Worm (Caenorhabditis elegans) whole organism, young adult: ENCODE results near the gene map-1.

Experiments used
- B0019.2 ChIP-seq: fragments of 200-800 bp; sonication (Bioruptor generic); conservative IDR thresholded peaks from 2 replicates; pipeline ENCODE4 v1.3.6; 2022; ENCODE audit warnings: missing genetic modification reagents, missing genetic modification characterization, missing compliant biosample characterization
- B0035.1 ChIP-seq: sonication (generic microtip); optimal IDR thresholded peaks from 2 replicates; lab custom pipeline; 2016; ENCODE audit warnings: missing genetic modification characterization, mild to moderate bottlenecking, missing compliant biosample characterization, missing genotype, missing genetic modification reagents
- B0336.3 ChIP-seq: fragments of 200-800 bp; sonication (Bioruptor generic); IDR thresholded peaks from 2 replicates; pipeline ENCODE4 v1.3.6; 2022; ENCODE audit warnings: missing genetic modification characterization, missing compliant biosample characterization
- C17E4.6 ChIP-seq: fragments of 200-800 bp; sonication (Bioruptor generic); IDR thresholded peaks from 2 replicates; pipeline ENCODE4 v1.3.6; 2022; ENCODE audit warnings: missing genetic modification reagents, missing genetic modification characterization, missing compliant biosample characterization
- F23B12.7 ChIP-seq: sonication (generic microtip); optimal IDR thresholded peaks from 2 replicates; lab custom pipeline; 2017; ENCODE audit warnings: missing genetic modification characterization, mild to moderate bottlenecking, missing compliant biosample characterization, antibody characterized with exemption, moderate library complexity; ENCODE audit not compliant: insufficient read depth
- F33H1.4 ChIP-seq: fragments of 200-800 bp; sonication (Bioruptor generic); IDR thresholded peaks from 2 replicates; pipeline ENCODE4 v1.3.6; 2022; ENCODE audit warnings: missing genetic modification reagents, missing genetic modification characterization, missing compliant biosample characterization
- F39B2.1 ChIP-seq: fragments of 200-800 bp; sonication (Bioruptor generic); IDR thresholded peaks from 2 replicates; pipeline ENCODE4 v1.3.6; 2022; ENCODE audit warnings: missing genetic modification reagents, missing genetic modification characterization, missing compliant biosample characterization
- F55B11.4 ChIP-seq: sonication (generic microtip); optimal IDR thresholded peaks from 2 replicates; lab custom pipeline; 2016; ENCODE audit warnings: missing compliant biosample characterization, missing genetic modification characterization, borderline replicate concordance; ENCODE audit not compliant: insufficient read depth
- F57C9.4 ChIP-seq: sonication (generic microtip); optimal IDR thresholded peaks from 2 replicates; lab custom pipeline; 2017; ENCODE audit warnings: mild to moderate bottlenecking, missing genetic modification characterization, missing compliant biosample characterization
- K12H6.12 ChIP-seq: fragments of 200-800 bp; sonication (Bioruptor generic); optimal IDR thresholded peaks from 2 replicates; lab custom pipeline; 2018; ENCODE audit warnings: mild to moderate bottlenecking, missing genetic modification characterization, missing compliant biosample characterization
- T07F8.4 ChIP-seq: sonication (generic microtip); optimal IDR thresholded peaks from 2 replicates; lab custom pipeline; 2016; ENCODE audit warnings: mild to moderate bottlenecking, missing genetic modification characterization, moderate library complexity, missing compliant biosample characterization
- T26A5.8 ChIP-seq: sonication (generic microtip); optimal IDR thresholded peaks from 2 replicates; lab custom pipeline; 2016; ENCODE audit warnings: missing genetic modification characterization, missing compliant biosample characterization
- Y67H2A.10 ChIP-seq: fragments of 200-800 bp; sonication (Bioruptor generic); conservative IDR thresholded peaks from 2 replicates; pipeline ENCODE4 v1.3.6; 2022; ENCODE audit warnings: missing genetic modification reagents, missing genetic modification characterization, missing compliant biosample characterization
- Y95B8A.8 ChIP-seq: fragments of 200-800 bp; sonication (Bioruptor generic); IDR thresholded peaks from 2 replicates; pipeline ENCODE4 v1.3.6; 2022; ENCODE audit warnings: missing genetic modification reagents, missing genetic modification characterization, missing compliant biosample characterization
- ZK185.1 ChIP-seq: sonication (generic microtip); optimal IDR thresholded peaks from 2 replicates; lab custom pipeline; 2016; ENCODE audit warnings: mild to moderate bottlenecking, missing genetic modification characterization, missing compliant biosample characterization; ENCODE audit not compliant: poor library complexity, severe bottlenecking
- ama-1 ChIP-seq, 3 experiments: fragments of 150-350 bp in 1 of 3; sonication (generic microtip) in 2 of 3; optimal IDR thresholded peaks; 2 replicates each; lab custom pipeline; 2014 to 2018; ENCODE audit warnings: missing biosample characterization in 2 of 3, missing genetic modification characterization in 2 of 3, missing genetic modification reagents in 2 of 3
- attf-5 ChIP-seq: fragments of 200-800 bp; sonication (Bioruptor generic); optimal IDR thresholded peaks from 2 replicates; lab custom pipeline; 2018; ENCODE audit warnings: mild to moderate bottlenecking, missing genetic modification characterization, missing compliant biosample characterization
- bed-1 ChIP-seq: fragments of 200-800 bp; sonication (Bioruptor generic); IDR thresholded peaks from 2 replicates; pipeline ENCODE4 v1.3.6; 2022; ENCODE audit warnings: missing genetic modification reagents, missing genetic modification characterization, missing compliant biosample characterization
- cebp-2 ChIP-seq: fragments of 200-800 bp; sonication (Bioruptor generic); IDR thresholded peaks from 2 replicates; pipeline ENCODE4 v1.3.6; 2022; ENCODE audit warnings: missing genetic modification characterization, missing compliant biosample characterization
- ceh-100 ChIP-seq: fragments of 200-800 bp; sonication (Bioruptor generic); IDR thresholded peaks from 2 replicates; pipeline ENCODE4 v1.3.6; 2022; ENCODE audit warnings: missing genetic modification reagents, missing genetic modification characterization, missing compliant biosample characterization
- ceh-27 ChIP-seq: fragments of 200-800 bp; sonication (Bioruptor generic); optimal IDR thresholded peaks from 2 replicates; lab custom pipeline; 2018; ENCODE audit warnings: mild to moderate bottlenecking, missing genetic modification characterization, moderate library complexity, missing compliant biosample characterization
- ceh-58 ChIP-seq: fragments of 200-800 bp; sonication (Bioruptor generic); IDR thresholded peaks from 2 replicates; pipeline ENCODE4 v1.3.6; 2022; ENCODE audit warnings: missing genetic modification characterization, missing compliant biosample characterization
- chd-7 ChIP-seq: sonication (generic microtip); optimal IDR thresholded peaks from 2 replicates; lab custom pipeline; 2016; ENCODE audit warnings: mild to moderate bottlenecking, missing genetic modification characterization, moderate library complexity, missing compliant biosample characterization
- die-1 ChIP-seq: sonication (generic microtip); optimal IDR thresholded peaks from 2 replicates; lab custom pipeline; 2016; ENCODE audit warnings: missing genotype, mild to moderate bottlenecking, missing genetic modification characterization, missing compliant biosample characterization
- dox-1 ChIP-seq: fragments of 200-800 bp; sonication (Bioruptor generic); IDR thresholded peaks from 2 replicates; pipeline ENCODE4 v1.3.6; 2022; ENCODE audit warnings: missing genetic modification reagents, missing genetic modification characterization, missing compliant biosample characterization
- ets-4 ChIP-seq: fragments of 200-800 bp; sonication (Bioruptor generic); optimal IDR thresholded peaks from 2 replicates; lab custom pipeline; 2018; ENCODE audit warnings: mild to moderate bottlenecking, missing genetic modification characterization, missing compliant biosample characterization
- fkh-3 ChIP-seq: sonication (generic microtip); optimal IDR thresholded peaks from 2 replicates; lab custom pipeline; 2016; ENCODE audit warnings: mild to moderate bottlenecking, missing genetic modification characterization, missing compliant biosample characterization
- him-1 ChIP-seq: sonication (generic microtip); optimal IDR thresholded peaks from 2 replicates; lab custom pipeline; 2016; ENCODE audit warnings: missing genotype, missing genetic modification reagents, missing genetic modification characterization, missing compliant biosample characterization
- hlh-12 ChIP-seq: sonication (generic microtip); optimal IDR thresholded peaks from 2 replicates; lab custom pipeline; 2016; ENCODE audit warnings: missing genetic modification characterization, missing compliant biosample characterization
- lag-1 ChIP-seq: fragments of 200-800 bp; sonication (Bioruptor generic); IDR thresholded peaks from 2 replicates; pipeline ENCODE4 v1.3.6; 2022; ENCODE audit warnings: missing genetic modification reagents, missing genetic modification characterization, missing compliant biosample characterization
- let-607 ChIP-seq, 2 experiments: fragments of 200-800 bp in 1 of 2; sonication (Bioruptor generic) in 1 of 2; sonication (generic microtip) in 1 of 2; optimal IDR thresholded peaks; 2 replicates each; lab custom pipeline; 2016 to 2018; ENCODE audit warnings: mild to moderate bottlenecking in 2 of 2, missing compliant biosample characterization in 2 of 2, missing genetic modification characterization in 2 of 2, moderate library complexity in 2 of 2, missing genotype in 1 of 2
- lin-54 ChIP-seq: fragments of 200-800 bp; sonication (Bioruptor generic); optimal IDR thresholded peaks from 2 replicates; lab custom pipeline; 2018; ENCODE audit warnings: mild to moderate bottlenecking, missing genetic modification characterization, missing compliant biosample characterization
- madf-6 ChIP-seq: fragments of 200-800 bp; sonication (Bioruptor generic); IDR thresholded peaks from 2 replicates; pipeline ENCODE4 v1.3.6; 2022; ENCODE audit warnings: missing genetic modification reagents, missing genetic modification characterization, missing compliant biosample characterization
- mes-4 ChIP-seq: sonication (generic microtip); optimal IDR thresholded peaks from 2 replicates; lab custom pipeline; 2016; ENCODE audit warnings: missing genotype, missing genetic modification characterization, missing compliant biosample characterization
- nhr-179 ChIP-seq: sonication (generic microtip); optimal IDR thresholded peaks from 2 replicates; lab custom pipeline; 2016; ENCODE audit warnings: mild to moderate bottlenecking, missing genetic modification characterization, missing compliant biosample characterization
- repo-1 ChIP-seq: sonication (generic microtip); optimal IDR thresholded peaks from 2 replicates; lab custom pipeline; 2017; ENCODE audit warnings: mild to moderate bottlenecking, missing genetic modification characterization, missing compliant biosample characterization
- rpc-1 ChIP-seq, 2 experiments: fragments of 150-350 bp in 1 of 2; sonication (generic microtip) in 1 of 2; optimal IDR thresholded peaks; 2 replicates each; lab custom pipeline; 2014 to 2018; ENCODE audit warnings: missing biosample characterization in 1 of 2, missing genetic modification characterization in 1 of 2, missing genetic modification reagents in 1 of 2, missing genotype in 1 of 2
- snpc-3.4 ChIP-seq: sonication (generic microtip); optimal IDR thresholded peaks from 2 replicates; lab custom pipeline; 2017; ENCODE audit warnings: missing genetic modification characterization, mild to moderate bottlenecking, missing compliant biosample characterization, antibody characterized with exemption, moderate library complexity, missing genotype, missing genetic modification reagents
- snpc-4 ChIP-seq, 5 experiments: fragments of 150-350 bp in 1 of 5; sonication (generic microtip) in 4 of 5; optimal IDR thresholded peaks; 2 replicates each; lab custom pipeline; 2014 to 2018; ENCODE audit warnings: missing genetic modification characterization in 5 of 5, missing biosample characterization in 3 of 5, antibody characterized with exemption in 2 of 5, mild to moderate bottlenecking in 2 of 5, missing compliant biosample characterization in 2 of 5, missing genotype in 2 of 5, moderate library complexity in 2 of 5, missing genetic modification reagents in 1 of 5
- tbx-9 ChIP-seq: sonication (generic microtip); optimal IDR thresholded peaks from 2 replicates; lab custom pipeline; 2016; ENCODE audit warnings: borderline replicate concordance, missing genetic modification characterization, inconsistent platforms, missing compliant biosample characterization
- xnd-1 ChIP-seq: sonication (generic microtip); optimal IDR thresholded peaks from 2 replicates; lab custom pipeline; 2016; ENCODE audit warnings: missing genotype, missing genetic modification reagents, missing genetic modification characterization, missing compliant biosample characterization
- zim-3 ChIP-seq: sonication (generic microtip); optimal IDR thresholded peaks from 2 replicates; lab custom pipeline; 2017; ENCODE audit warnings: mild to moderate bottlenecking, missing genetic modification characterization, moderate library complexity, missing compliant biosample characterization
- ztf-22 ChIP-seq: fragments of 200-800 bp; sonication (Bioruptor generic); optimal IDR thresholded peaks from 2 replicates; lab custom pipeline; 2018; ENCODE audit warnings: mild to moderate bottlenecking, missing genetic modification characterization, moderate library complexity, missing compliant biosample characterization
- ztf-28 ChIP-seq: fragments of 200-800 bp; sonication (Bioruptor generic); IDR thresholded peaks from 2 replicates; pipeline ENCODE4 v1.3.6; 2022; ENCODE audit warnings: missing genetic modification reagents, missing genetic modification characterization, missing compliant biosample characterization

The map-1 gene

ce11 chrIV:3719057-3719456 lies 32.4 kb upstream of the map-1 start, which contains the start of gene Y37E11AM.3:
Gene Y37E11AM.3, minus strand, starts transcription at chrIV:3719157.
- no peak for TF ChIP-seq lag-1 (GFP tag; lab: Robert Waterston, UW)
- TF ChIP-seq xnd-1 (tag; lab: Kevin White, UChicago) = no peak
- TF ChIP-seq rpc-1 (optimal IDR thresholded peaks at IDR 0.05; lab: Kevin White, UChicago) = no peak
- TF ChIP-seq rpc-1 (tag; optimal IDR thresholded peaks at IDR 0.05; lab: Kevin White, UChicago) = no peak
- TF ChIP-seq ets-4 (GFP tag; lab: Kevin White, UChicago) = no peak
- TF ChIP-seq ceh-58 (GFP tag; lab: Robert Waterston, UW) = no peak
- TF ChIP-seq ama-1 (optimal IDR thresholded peaks at IDR 0.05; lab: Kevin White, UChicago) = no peak
- TF ChIP-seq ama-1 (GFP tag; optimal IDR thresholded peaks at IDR 0.05; lab: Kevin White, UChicago) = no peak
- no peak for TF ChIP-seq ztf-28 (GFP tag; lab: Robert Waterston, UW)
- TF ChIP-seq snpc-4 (GFP tag; optimal IDR thresholded peaks at IDR 0.05; lab: Kevin White, UChicago) = no peak
- no peak for TF ChIP-seq snpc-4 (tag; optimal IDR thresholded peaks at IDR 0.05; lab: Kevin White, UChicago)
- TF ChIP-seq F57C9.4 = no peak
- no peak for TF ChIP-seq madf-6 (GFP tag; lab: Robert Waterston, UW)

- TF ChIP-seq F33H1.4 (GFP tag; lab: Robert Waterston, UW) (no peak), repo-1 (tag; lab: Kevin White, UChicago) (no peak), ZK185.1 (tag; lab: Kevin White, UChicago) (no peak), B0035.1 (tag; lab: Kevin White, UChicago) (no peak), bed-1 (GFP tag; lab: Robert Waterston, UW) (no peak), ceh-27 (GFP tag; lab: Kevin White, UChicago) (no peak), die-1 (tag; lab: Kevin White, UChicago) (no peak), xnd-1 (tag; lab: Kevin White, UChicago) (no peak), Y67H2A.10 (GFP tag; lab: Robert Waterston, UW) (no peak), mes-4 (tag; lab: Kevin White, UChicago) (no peak), chd-7 (tag; lab: Kevin White, UChicago) (no peak), K12H6.12 (tag; lab: Kevin White, UChicago) (no peak), ztf-22 (GFP tag; lab: Kevin White, UChicago) (no peak), tbx-9 (tag; lab: Kevin White, UChicago) (no peak), ceh-58 (GFP tag; lab: Robert Waterston, UW) (no peak), B0336.3 (GFP tag; lab: Robert Waterston, UW) (no peak), dox-1 (no peak), nhr-179 (tag; lab: Kevin White, UChicago) (no peak), F55B11.4 (tag; lab: Kevin White, UChicago) (no peak)
Observed at ce11 chrIV:3710737-3711136, 24.1 kb upstream of the map-1 start.

- TF ChIP-seq C17E4.6 (GFP tag; lab: Robert Waterston, UW) (no peak), ceh-100 (no peak), snpc-3.4 (tag; lab: Kevin White, UChicago) (no peak), T07F8.4 (no peak), fkh-3 (tag; lab: Kevin White, UChicago) (no peak), Y95B8A.8 (GFP tag; lab: Robert Waterston, UW) (no peak), F23B12.7 (no peak), ets-4 (GFP tag; lab: Kevin White, UChicago) (no peak), ztf-22 (GFP tag; lab: Kevin White, UChicago) (no peak), B0019.2 (no peak), zim-3 (tag; lab: Kevin White, UChicago) (no peak), hlh-12 (tag; lab: Kevin White, UChicago) (no peak), cebp-2 (GFP tag; lab: Robert Waterston, UW) (no peak), let-607 (tag; optimal IDR thresholded peaks at IDR 0.05; lab: Kevin White, UChicago) (no peak), F39B2.1 (GFP tag; lab: Robert Waterston, UW) (no peak), T26A5.8 (no peak), ceh-27 (GFP tag; lab: Kevin White, UChicago) (no peak), him-1 (no peak), attf-5 (no peak), lin-54 (GFP tag; lab: Kevin White, UChicago) (no peak)
Observed at ce11 chrIV:3709200-3709599, 22.5 kb upstream of the map-1 start, which contains the start of gene Y37E11AL.1. Gene Y37E11AL.1, plus strand, starts transcription at chrIV:3709500.
